Fruit fly (Drosophila melanogaster) whole organism, adult: Measurements from ENCODE around the gene CG14316.

Experiments
- CG11617 ChIP-seq: fragments of 200-800 bp; sonication (Bioruptor generic); optimal IDR thresholded peaks from 2 replicates; lab custom pipeline; 2017; ENCODE audit warnings: mild to moderate bottlenecking, missing biosample characterization, missing genetic modification reagents, missing genetic modification characterization
- CG12768 ChIP-seq: fragments of 200-800 bp; sonication (Bioruptor generic); optimal IDR thresholded peaks from 2 replicates; lab custom pipeline; 2017; ENCODE audit warnings: missing biosample characterization, missing genetic modification characterization, mild to moderate bottlenecking, moderate library complexity, missing genetic modification reagents
- CG14711 ChIP-seq: fragments of 200-800 bp; sonication (Bioruptor generic); optimal IDR thresholded peaks from 2 replicates; lab custom pipeline; 2018; ENCODE audit warnings: missing biosample characterization, mild to moderate bottlenecking, missing genetic modification characterization, moderate library complexity
- CG1620 ChIP-seq: fragments of 200-800 bp; sonication (Bioruptor generic); optimal IDR thresholded peaks from 2 replicates; lab custom pipeline; 2016; ENCODE audit warnings: missing biosample characterization, missing genetic modification characterization
- CG33017 ChIP-seq: fragments of 200-800 bp; sonication (Bioruptor generic); optimal IDR thresholded peaks from 2 replicates; lab custom pipeline; 2018; ENCODE audit warnings: missing biosample characterization, mild to moderate bottlenecking, missing genetic modification characterization, moderate library complexity
- CG5204 ChIP-seq: fragments of 200-800 bp; sonication (Bioruptor generic); optimal IDR thresholded peaks from 2 replicates; lab custom pipeline; 2016; ENCODE audit warnings: missing biosample characterization, missing genetic modification characterization
- CG7045 ChIP-seq: fragments of 200-800 bp; sonication (Bioruptor generic); optimal IDR thresholded peaks from 2 replicates; lab custom pipeline; 2017; ENCODE audit warnings: missing biosample characterization, mild to moderate bottlenecking, missing genetic modification characterization
- CG7101 ChIP-seq: fragments of 200-800 bp; sonication (Bioruptor generic); optimal IDR thresholded peaks from 2 replicates; lab custom pipeline; 2018; ENCODE audit warnings: missing biosample characterization, mild to moderate bottlenecking, missing genetic modification characterization, moderate library complexity
- Clk ChIP-seq: fragments of 200-800 bp; sonication (Bioruptor generic); optimal IDR thresholded peaks from 2 replicates; lab custom pipeline; 2017; ENCODE audit warnings: missing biosample characterization, missing genetic modification characterization
- Crg-1 ChIP-seq: fragments of 200-800 bp; sonication (Bioruptor generic); optimal IDR thresholded peaks from 2 replicates; lab custom pipeline; 2016; ENCODE audit warnings: missing biosample characterization, missing genetic modification characterization
- Hr96 ChIP-seq: fragments of 200-800 bp; sonication (Bioruptor generic); optimal IDR thresholded peaks from 2 replicates; lab custom pipeline; 2016; ENCODE audit warnings: missing biosample characterization, missing genetic modification characterization
- Mnt ChIP-seq: fragments of 200-800 bp; sonication (Bioruptor generic); optimal IDR thresholded peaks from 2 replicates; lab custom pipeline; 2016; ENCODE audit warnings: missing biosample characterization, mild to moderate bottlenecking, missing genetic modification characterization
- bab1 ChIP-seq: fragments of 200-800 bp; sonication (Bioruptor generic); optimal IDR thresholded peaks from 3 replicates; lab custom pipeline; 2019; ENCODE audit warnings: missing biosample characterization, mild to moderate bottlenecking, missing genetic modification characterization, moderate library complexity
- cic ChIP-seq: fragments of 200-800 bp; sonication (Bioruptor generic); optimal IDR thresholded peaks from 2 replicates; lab custom pipeline; 2017; ENCODE audit warnings: missing biosample characterization, mild to moderate bottlenecking, missing genetic modification characterization, moderate library complexity
- cnc ChIP-seq, 2 experiments: fragments of >200 bp; optimal IDR thresholded peaks; 2 replicates each; lab custom pipeline; 2017
- kay ChIP-seq: fragments of 200-800 bp; sonication (Bioruptor generic); peaks from one replicate; lab custom pipeline; 2016; ENCODE audit warnings: missing biosample characterization, missing genetic modification characterization, borderline replicate concordance
- ovo ChIP-seq: fragments of 200-800 bp; sonication (Bioruptor generic); optimal IDR thresholded peaks from 2 replicates; lab custom pipeline; 2016; ENCODE audit warnings: missing biosample characterization, missing genetic modification characterization
- pad ChIP-seq: fragments of 200-800 bp; sonication (Bioruptor generic); optimal IDR thresholded peaks from 3 replicates; lab custom pipeline; 2017; ENCODE audit warnings: missing biosample characterization, missing genetic modification characterization, mild to moderate bottlenecking, moderate library complexity, missing genetic modification reagents
- tj ChIP-seq: fragments of 200-800 bp; sonication (Bioruptor generic); optimal IDR thresholded peaks from 3 replicates; lab custom pipeline; 2017; ENCODE audit warnings: missing biosample characterization, mild to moderate bottlenecking, missing genetic modification characterization, moderate library complexity
- toe ChIP-seq: fragments of 200-800 bp; sonication (Bioruptor generic); optimal IDR thresholded peaks from 2 replicates; lab custom pipeline; 2016; ENCODE audit warnings: missing biosample characterization, missing genetic modification characterization

Gene CG14316

DNA sequence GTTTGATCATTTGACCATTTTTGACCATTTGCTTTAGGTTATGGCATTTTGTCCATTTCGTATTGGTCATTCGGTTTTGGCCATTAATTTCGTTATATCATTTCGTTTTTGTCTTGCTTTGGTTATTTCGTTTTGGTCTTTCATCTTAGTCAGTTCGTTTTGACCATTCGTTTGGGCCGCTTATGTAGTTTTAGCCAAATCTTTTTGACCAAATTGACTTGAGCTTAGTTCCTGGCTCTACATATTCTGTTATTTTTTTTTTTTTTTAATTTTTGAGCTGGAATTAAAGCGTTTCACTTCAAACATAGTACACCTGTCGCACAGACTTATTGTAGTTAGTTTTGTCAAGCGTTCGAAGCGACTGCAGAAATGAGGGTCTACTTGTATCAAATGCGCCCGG, 6.5 kb downstream of the CG14316 start, which contains the start of gene CG14315:
Gene CG14315 (plus strand): TSS at position 301 of the 400 bp plus-strand sequence.
- TF ChIP-seq CG5204 (GFP tag; lab: Kevin White, UChicago) (no peak), CG7045 (GFP tag; lab: Kevin White, UChicago) (no peak), cnc (optimal IDR thresholded peaks at IDR 0.05; lab: Kevin White, UChicago) (no peak), Mnt (no peak), CG1620 (GFP tag; lab: Kevin White, UChicago) (no peak)

dm6 chr3R:18160165-18160814, 8.4 kb downstream of the CG14316 start:
- TF ChIP-seq CG5204 (GFP tag; lab: Kevin White, UChicago) (no peak), cic (GFP tag; lab: Kevin White, UChicago) (peak; percentile 82), pad (GFP tag; lab: Kevin White, UChicago) (peak; percentile 92)

- no peak for TF ChIP-seq kay (GFP tag; lab: Kevin White, UChicago)
- peak; percentile 73 for TF ChIP-seq CG14711 (tag; lab: Kevin White, UChicago)
- TF ChIP-seq cic (GFP tag; lab: Kevin White, UChicago) = peak; percentile 13
- TF ChIP-seq bab1 (GFP tag; lab: Kevin White, UChicago) = peak; percentile 72
- TF ChIP-seq CG7045 (GFP tag; lab: Kevin White, UChicago) = peak; percentile 66
- peak; percentile 75 for TF ChIP-seq toe (GFP tag; lab: Kevin White, UChicago)
- peak; percentile 82 for TF ChIP-seq Crg-1
- TF ChIP-seq CG33017 (tag; lab: Kevin White, UChicago) = peak; percentile 69
- TF ChIP-seq CG1620 (GFP tag; lab: Kevin White, UChicago) = peak; percentile 80
- no peak for TF ChIP-seq cnc (optimal IDR thresholded peaks at IDR 0.05; lab: Kevin White, UChicago)
- peak; percentile 79 for TF ChIP-seq CG5204 (GFP tag; lab: Kevin White, UChicago)
- TF ChIP-seq CG12768 = peak; percentile 84
- TF ChIP-seq CG7101 = peak; percentile 81
- peak; percentile 70 for TF ChIP-seq CG11617 (GFP tag; lab: Kevin White, UChicago)
- TF ChIP-seq Hr96 (GFP tag; lab: Kevin White, UChicago) = peak; percentile 75
- TF ChIP-seq ovo (GFP tag; lab: Kevin White, UChicago) = peak; percentile 60
- TF ChIP-seq tj (GFP tag; lab: Kevin White, UChicago) = peak; percentile 68
- peak; percentile 66 for TF ChIP-seq pad (GFP tag; lab: Kevin White, UChicago)
- peak; percentile 44 for TF ChIP-seq Mnt
- peak; percentile 32 for TF ChIP-seq Clk (GFP tag; lab: Kevin White, UChicago)
Observed at dm6 chr3R:18164052-18164722, 12.3 kb downstream of the CG14316 start, which contains the start of the genes CG7218 and Cbp20. TSS of gene CG7218 (minus strand) at chr3R:18164397. TSS of gene Cbp20 (plus strand) at chr3R:18164661.

dm6 chr3R:18166261-18166720, 14.4 kb downstream of the CG14316 start:
- TF ChIP-seq pad (GFP tag; lab: Kevin White, UChicago) (no peak), Mnt (peak; percentile 43), CG33017 (tag; lab: Kevin White, UChicago) (peak; percentile 11), tj (GFP tag; lab: Kevin White, UChicago) (peak; percentile 25)

dm6 chr3R:18167173-18167415, 15.2 kb downstream of the CG14316 start, which contains the start of the genes CG7215 and Prx5:
TSS of gene CG7215 (minus strand) at chr3R:18167273.
TSS of gene Prx5 (minus strand) at chr3R:18167273.
- TF ChIP-seq CG7101 (no peak), Mnt (no peak), CG33017 (tag; lab: Kevin White, UChicago) (no peak), CG14711 (tag; lab: Kevin White, UChicago) (no peak), CG7045 (GFP tag; lab: Kevin White, UChicago) (no peak), Clk (GFP tag; lab: Kevin White, UChicago) (no peak), cic (GFP tag; lab: Kevin White, UChicago) (no peak), Hr96 (GFP tag; lab: Kevin White, UChicago) (no peak), CG11617 (GFP tag; lab: Kevin White, UChicago) (no peak), toe (GFP tag; lab: Kevin White, UChicago) (no peak), CG5204 (GFP tag; lab: Kevin White, UChicago) (no peak)

DNA sequence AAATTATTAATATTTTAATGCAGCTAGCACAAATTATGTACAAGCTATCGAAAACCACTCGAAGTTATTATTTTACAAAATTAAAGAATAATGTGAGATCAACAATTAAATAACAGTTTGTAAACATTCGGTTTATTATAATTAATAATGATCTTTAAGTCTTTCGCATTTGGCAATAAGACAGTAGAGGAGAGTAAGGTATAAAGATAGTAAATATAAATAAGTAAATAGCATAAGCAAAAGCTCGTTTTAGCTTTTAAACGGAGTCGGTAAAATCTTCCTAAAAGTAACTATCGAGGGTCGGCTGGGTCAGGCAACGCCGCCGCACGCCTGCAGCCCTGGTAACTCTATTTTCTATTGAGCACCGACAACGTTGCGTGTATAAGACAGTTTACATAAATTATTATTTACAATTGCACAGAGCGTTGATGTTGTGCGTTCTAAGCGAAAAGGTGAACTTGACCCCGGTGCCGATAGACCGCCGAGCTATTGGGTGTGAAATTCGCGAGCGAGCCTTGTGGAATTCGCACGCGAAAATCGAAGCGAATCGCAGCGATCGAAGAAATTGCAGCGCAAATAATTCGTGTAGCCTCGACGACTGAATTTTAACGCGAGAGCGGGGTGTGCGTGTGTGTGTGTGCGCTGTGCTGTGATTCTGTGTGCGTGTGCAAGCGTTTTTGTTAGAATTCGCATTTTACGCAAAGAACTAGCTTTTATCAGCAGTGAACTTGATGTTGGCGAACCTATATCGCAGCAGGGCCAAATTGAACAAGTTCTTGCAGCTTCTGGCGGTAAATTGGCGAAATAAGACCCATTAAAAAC, 15.7 kb downstream of the CG14316 start, which contains the start of gene wrd:
Gene wrd (plus strand): TSS at position 342 of the 822 bp plus-strand sequence.
- TF ChIP-seq CG14711 (tag; lab: Kevin White, UChicago) (no peak), CG11617 (GFP tag; lab: Kevin White, UChicago) (no peak), CG7045 (GFP tag; lab: Kevin White, UChicago) (no peak), ovo (GFP tag; lab: Kevin White, UChicago) (peak; percentile 26), Hr96 (GFP tag; lab: Kevin White, UChicago) (peak; percentile 29), Mnt (peak; percentile 54), kay (GFP tag; lab: Kevin White, UChicago) (no peak), pad (GFP tag; lab: Kevin White, UChicago) (no peak), tj (GFP tag; lab: Kevin White, UChicago) (peak; percentile 41), CG33017 (tag; lab: Kevin White, UChicago) (no peak), CG12768 (peak; percentile 14), CG7101 (no peak), Clk (GFP tag; lab: Kevin White, UChicago) (no peak), CG1620 (GFP tag; lab: Kevin White, UChicago) (peak; percentile 27), toe (GFP tag; lab: Kevin White, UChicago) (peak; percentile 61), CG5204 (GFP tag; lab: Kevin White, UChicago) (peak; percentile 46), cic (GFP tag; lab: Kevin White, UChicago) (peak; percentile 54), Crg-1 (no peak), cnc (optimal IDR thresholded peaks at IDR 0.05; lab: Kevin White, UChicago) (no peak), bab1 (GFP tag; lab: Kevin White, UChicago) (peak; percentile 29)
